Worm (Caenorhabditis elegans): ENCODE data around the gene srh-68.

Gene srh-68

ce11 chrII:12507038-12507437 lies at the start of gene srh-68:
TSS of gene srh-68 (plus strand) at chrII:12507338.
- TF ChIP-seq pha-4 (tag; optimal IDR thresholded peaks at IDR 0.05) (no peak), sptf-1 (tag; optimal IDR thresholded peaks at IDR 0.05) (no peak), blmp-1 (tag; optimal IDR thresholded peaks at IDR 0.05) (no peak), nhr-12 (tag; optimal IDR thresholded peaks at IDR 0.05) (no peak), elt-3 (tag; optimal IDR thresholded peaks at IDR 0.05) (no peak), zip-8 (tag; optimal IDR thresholded peaks at IDR 0.05) (no peak), drap-1 (GFP tag; optimal IDR thresholded peaks at IDR 0.05) (no peak), ceh-83 (GFP tag; optimal IDR thresholded peaks at IDR 0.05) (no peak), mep-1 (tag; optimal IDR thresholded peaks at IDR 0.05) (no peak), nhr-237 (tag; optimal IDR thresholded peaks at IDR 0.05) (no peak)

- TF ChIP-seq ces-1 (GFP tag; optimal IDR thresholded peaks at IDR 0.05) (peak; percentile 70), tbx-8 (GFP tag; optimal IDR thresholded peaks at IDR 0.05) (no peak), lin-13 (tag; optimal IDR thresholded peaks at IDR 0.05) (peak; percentile 9), zip-8 (tag; optimal IDR thresholded peaks at IDR 0.05) (no peak), nhr-2 (tag; optimal IDR thresholded peaks at IDR 0.05) (peak; percentile 38), ceh-39 (tag; optimal IDR thresholded peaks at IDR 0.05) (peak; percentile 37), nhr-237 (tag; optimal IDR thresholded peaks at IDR 0.05) (peak; percentile 54), lsy-2 (tag; optimal IDR thresholded peaks at IDR 0.05) (peak; percentile 82), pha-4 (tag; optimal IDR thresholded peaks at IDR 0.05) (peak; percentile 17), flh-1 (GFP tag; optimal IDR thresholded peaks at IDR 0.05) (no peak), mep-1 (tag; optimal IDR thresholded peaks at IDR 0.05) (peak; percentile 72), sptf-1 (tag; optimal IDR thresholded peaks at IDR 0.05) (peak; percentile 25), unc-39 (tag; optimal IDR thresholded peaks at IDR 0.05) (no peak)
These were observed 47.7 kb upstream of the srh-68 start, which contains the start of gene tag-281 for ce11 chrII:12459422-12459821. TSS of gene tag-281 (plus strand) at chrII:12459761.

ce11 chrII:12460602-12461453 lies 46.3 kb upstream of the srh-68 start, which contains the start of gene tag-280:
TSS of gene tag-280 (plus strand) at chrII:12460652.
- no peak for TF ChIP-seq flh-1 (GFP tag; optimal IDR thresholded peaks at IDR 0.05)
- TF ChIP-seq nhr-76 (tag; optimal IDR thresholded peaks at IDR 0.05), result no peak
- no peak for TF ChIP-seq ces-1 (GFP tag; optimal IDR thresholded peaks at IDR 0.05)
- TF ChIP-seq unc-62 (GFP tag; optimal IDR thresholded peaks at IDR 0.05), result no peak
- TF ChIP-seq mls-2 (tag; optimal IDR thresholded peaks at IDR 0.05), result no peak
- TF ChIP-seq ztf-11 (tag; optimal IDR thresholded peaks at IDR 0.05), result no peak
- TF ChIP-seq mab-5 (tag; optimal IDR thresholded peaks at IDR 0.05), result no peak
- TF ChIP-seq elt-1 (tag; optimal IDR thresholded peaks at IDR 0.05; ENCODE audit: borderline replicate concordance, insufficient read depth), result no peak
- no peak for TF ChIP-seq mep-1 (tag; optimal IDR thresholded peaks at IDR 0.05)
- no peak for TF ChIP-seq unc-120 (tag; optimal IDR thresholded peaks at IDR 0.05; ENCODE audit: poor library complexity, severe bottlenecking)

- TF ChIP-seq ztf-11 (tag; optimal IDR thresholded peaks at IDR 0.05) (no peak), zip-8 (tag; optimal IDR thresholded peaks at IDR 0.05) (peak; percentile 29), ceh-39 (tag; optimal IDR thresholded peaks at IDR 0.05) (peak; percentile 66), lsy-2 (tag; optimal IDR thresholded peaks at IDR 0.05) (peak; percentile 12)
These were observed 44.9 kb upstream of the srh-68 start, which contains the start of gene F15A4.2 for ce11 chrII:12462244-12462643. TSS of gene F15A4.2 (plus strand) at chrII:12462544.

- TF ChIP-seq mab-5 (tag; optimal IDR thresholded peaks at IDR 0.05), result no peak
- no peak for TF ChIP-seq ces-1 (GFP tag; optimal IDR thresholded peaks at IDR 0.05)
- no peak for TF ChIP-seq elt-1 (tag; optimal IDR thresholded peaks at IDR 0.05; ENCODE audit: borderline replicate concordance, insufficient read depth)
- no peak for TF ChIP-seq tbx-8 (GFP tag; optimal IDR thresholded peaks at IDR 0.05)
- no peak for TF ChIP-seq bed-3 (GFP tag; optimal IDR thresholded peaks at IDR 0.05)
- TF ChIP-seq nhr-237 (tag; optimal IDR thresholded peaks at IDR 0.05), result no peak
- TF ChIP-seq lin-13 (tag; optimal IDR thresholded peaks at IDR 0.05), result no peak
- no peak for TF ChIP-seq mep-1 (tag; optimal IDR thresholded peaks at IDR 0.05)
- TF ChIP-seq unc-120 (tag; optimal IDR thresholded peaks at IDR 0.05; ENCODE audit: poor library complexity, severe bottlenecking), result no peak
- no peak for TF ChIP-seq nhr-12 (tag; optimal IDR thresholded peaks at IDR 0.05)
- no peak for TF ChIP-seq ham-2 (GFP tag; optimal IDR thresholded peaks at IDR 0.05)
- no peak for TF ChIP-seq ceh-83 (GFP tag; optimal IDR thresholded peaks at IDR 0.05)
- TF ChIP-seq nhr-76 (tag; optimal IDR thresholded peaks at IDR 0.05), result no peak
- no peak for TF ChIP-seq mls-2 (tag; optimal IDR thresholded peaks at IDR 0.05)
- no peak for TF ChIP-seq zip-8 (tag; optimal IDR thresholded peaks at IDR 0.05)
- TF ChIP-seq nhr-28 (tag; optimal IDR thresholded peaks at IDR 0.05), result no peak
These were observed 41.6 kb upstream of the srh-68 start, which contains the start of gene sre-37 for ce11 chrII:12465557-12465956. TSS of gene sre-37 (plus strand) at chrII:12465857.

Data from whole organism, mixed stage, embryonic.